Worm (Caenorhabditis elegans) whole organism, mixed stage, embryonic: ENCODE results near the gene srx-2.

Source experiments
- M03D4.4 ChIP-seq: sonication (generic microtip); optimal IDR thresholded peaks from 2 replicates; lab custom pipeline; 2017; ENCODE audit warnings: mild to moderate bottlenecking, missing genetic modification characterization, missing compliant biosample characterization
- bed-3 ChIP-seq: fragments of 200-800 bp; sonication (Bioruptor generic); optimal IDR thresholded peaks from 3 replicates; lab custom pipeline; 2018; ENCODE audit warnings: mild to moderate bottlenecking, missing genetic modification characterization, moderate library complexity, missing compliant biosample characterization
- blmp-1 ChIP-seq: fragments of 150-350 bp; optimal IDR thresholded peaks from 2 replicates; lab custom pipeline; 2014; ENCODE audit warnings: missing biosample characterization, missing genetic modification characterization
- ceh-39 ChIP-seq: fragments of 150-350 bp; optimal IDR thresholded peaks from 2 replicates; lab custom pipeline; 2014; ENCODE audit warnings: missing biosample characterization, missing genetic modification characterization
- ceh-43 ChIP-seq: fragments of 200-800 bp; sonication (Bioruptor generic); optimal IDR thresholded peaks from 2 replicates; lab custom pipeline; 2018; ENCODE audit warnings: mild to moderate bottlenecking, missing genetic modification characterization, moderate library complexity, missing compliant biosample characterization
- ceh-83 ChIP-seq: fragments of 200-800 bp; sonication (Bioruptor generic); optimal IDR thresholded peaks from 2 replicates; lab custom pipeline; 2018; ENCODE audit warnings: mild to moderate bottlenecking, missing genetic modification characterization, missing compliant biosample characterization
- cnd-1 ChIP-seq: fragments of 200-800 bp; sonication (Bioruptor generic); optimal IDR thresholded peaks from 2 replicates; lab custom pipeline; 2018; ENCODE audit warnings: mild to moderate bottlenecking, missing genetic modification characterization, missing compliant biosample characterization
- elt-1 ChIP-seq: sonication (generic microtip); optimal IDR thresholded peaks from 2 replicates; lab custom pipeline; 2017; ENCODE audit warnings: missing genetic modification characterization, mild to moderate bottlenecking, missing compliant biosample characterization, antibody characterized with exemption, moderate library complexity, borderline replicate concordance; ENCODE audit not compliant: insufficient read depth
- elt-3 ChIP-seq: fragments of 150-350 bp; optimal IDR thresholded peaks from 2 replicates; lab custom pipeline; 2014; ENCODE audit warnings: missing biosample characterization, missing genetic modification characterization
- flh-1 ChIP-seq: fragments of 200-800 bp; sonication (Bioruptor generic); optimal IDR thresholded peaks from 2 replicates; lab custom pipeline; 2018; ENCODE audit warnings: mild to moderate bottlenecking, missing genetic modification characterization, moderate library complexity, missing compliant biosample characterization
- ham-2 ChIP-seq: fragments of 200-800 bp; sonication (Bioruptor generic); optimal IDR thresholded peaks from 2 replicates; lab custom pipeline; 2018; ENCODE audit warnings: mild to moderate bottlenecking, missing genetic modification characterization, missing compliant biosample characterization
- hlh-1 ChIP-seq: fragments of 150-350 bp; optimal IDR thresholded peaks from 2 replicates; lab custom pipeline; 2014; ENCODE audit warnings: missing biosample characterization, missing genetic modification reagents, missing genetic modification characterization
- lin-13 ChIP-seq: fragments of 150-350 bp; optimal IDR thresholded peaks from 2 replicates; lab custom pipeline; 2014; ENCODE audit warnings: missing biosample characterization, missing genetic modification characterization
- lin-32 ChIP-seq: fragments of 200-800 bp; sonication (Bioruptor generic); optimal IDR thresholded peaks from 2 replicates; lab custom pipeline; 2018; ENCODE audit warnings: mild to moderate bottlenecking, missing genetic modification characterization, missing compliant biosample characterization
- lsy-2 ChIP-seq: fragments of 150-350 bp; optimal IDR thresholded peaks from 2 replicates; lab custom pipeline; 2014; ENCODE audit warnings: missing biosample characterization, missing genetic modification characterization
- mab-5 ChIP-seq: fragments of 150-350 bp; optimal IDR thresholded peaks from 2 replicates; lab custom pipeline; 2014; ENCODE audit warnings: missing biosample characterization, missing genetic modification characterization
- mls-2 ChIP-seq: sonication (generic microtip); optimal IDR thresholded peaks from 2 replicates; lab custom pipeline; 2016; ENCODE audit warnings: mild to moderate bottlenecking, missing genetic modification characterization, moderate library complexity, missing compliant biosample characterization
- nhr-12 ChIP-seq: fragments of 150-350 bp; optimal IDR thresholded peaks from 2 replicates; lab custom pipeline; 2014; ENCODE audit warnings: missing biosample characterization, missing genetic modification characterization
- nhr-76 ChIP-seq: sonication (generic microtip); optimal IDR thresholded peaks from 2 replicates; lab custom pipeline; 2017; ENCODE audit warnings: missing biosample characterization, missing genetic modification characterization
- pha-4 ChIP-seq: fragments of 150-350 bp; optimal IDR thresholded peaks from 2 replicates; lab custom pipeline; 2018; ENCODE audit warnings: missing biosample characterization, missing genetic modification reagents, missing genetic modification characterization
- sptf-1 ChIP-seq: sonication (generic microtip); optimal IDR thresholded peaks from 2 replicates; lab custom pipeline; 2017; ENCODE audit warnings: mild to moderate bottlenecking, missing genetic modification characterization, moderate library complexity, missing compliant biosample characterization
- unc-39 ChIP-seq: fragments of 150-350 bp; optimal IDR thresholded peaks from 2 replicates; lab custom pipeline; 2014; ENCODE audit warnings: missing biosample characterization, missing genetic modification characterization
- unc-62 ChIP-seq: fragments of 150-350 bp; optimal IDR thresholded peaks from 2 replicates; lab custom pipeline; 2014; ENCODE audit warnings: missing biosample characterization, missing genetic modification reagents, missing genetic modification characterization
- zip-8 ChIP-seq: fragments of 150-350 bp; optimal IDR thresholded peaks from 2 replicates; lab custom pipeline; 2014; ENCODE audit warnings: missing biosample characterization, missing genetic modification characterization
- ztf-11 ChIP-seq: fragments of 150-350 bp; optimal IDR thresholded peaks from 2 replicates; lab custom pipeline; 2014; ENCODE audit warnings: missing biosample characterization, missing genetic modification characterization

srx-2 gene

DNA sequence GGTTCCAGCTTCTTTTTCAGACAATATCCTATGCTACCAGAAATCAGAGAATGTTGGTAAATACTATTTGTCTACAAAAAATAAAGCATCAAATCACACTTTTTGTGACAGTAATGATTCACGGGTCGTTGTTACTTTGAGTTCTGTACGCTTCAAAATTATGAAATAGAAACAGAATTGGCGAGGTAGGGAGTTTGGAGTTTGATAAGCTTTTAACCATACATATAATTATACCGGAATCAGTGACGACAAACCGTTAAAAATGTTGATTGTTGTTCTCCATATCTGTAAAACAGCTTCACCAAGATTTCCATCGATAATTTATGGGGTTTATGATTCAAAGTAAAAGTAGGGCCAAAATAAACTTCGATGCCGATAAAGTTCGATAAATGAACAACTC, 31.4 kb upstream of the srx-2 start:
- no peak for TF ChIP-seq nhr-12 (tag; lab: Kevin White, UChicago)
- TF ChIP-seq unc-62 = no peak
- TF ChIP-seq hlh-1 = no peak
- no peak for TF ChIP-seq mls-2 (tag; lab: Kevin White, UChicago)
- TF ChIP-seq blmp-1 = no peak
- TF ChIP-seq ham-2 (GFP tag; lab: Kevin White, UChicago) = no peak
- TF ChIP-seq elt-3 (tag; lab: Kevin White, UChicago) = no peak
- TF ChIP-seq ceh-83 (GFP tag; lab: Kevin White, UChicago) = no peak

DNA sequence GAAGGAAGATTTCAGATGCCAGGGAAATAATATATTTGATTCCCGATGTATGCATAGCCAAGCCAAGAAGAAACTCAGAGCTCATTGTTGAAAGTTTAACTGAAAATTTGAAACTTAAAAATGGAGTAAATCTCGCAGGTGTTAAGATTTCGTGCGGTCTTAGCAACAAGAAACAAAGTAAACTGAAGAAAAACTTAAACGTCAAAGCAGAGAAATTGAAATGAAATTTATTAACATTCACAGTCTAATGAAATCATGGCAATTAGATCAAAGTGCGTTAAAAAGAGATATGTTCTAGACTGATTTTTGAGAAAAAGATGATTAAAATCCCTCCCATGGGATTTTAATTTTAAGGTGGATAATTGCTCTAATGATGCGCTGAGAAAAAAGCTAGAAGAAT, 28.4 kb upstream of the srx-2 start, which contains the start of gene str-84:
Gene str-84, minus strand, starts transcription at position 101 of the 400 bp plus-strand sequence.
- TF ChIP-seq elt-3 (tag; lab: Kevin White, UChicago) (no peak), hlh-1 (no peak), lin-32 (GFP tag; lab: Kevin White, UChicago) (no peak), lsy-2 (no peak), ztf-11 (tag; lab: Kevin White, UChicago) (no peak), sptf-1 (tag; lab: Kevin White, UChicago) (no peak), lin-13 (tag; lab: Kevin White, UChicago) (no peak), unc-39 (tag; lab: Kevin White, UChicago) (no peak)

DNA sequence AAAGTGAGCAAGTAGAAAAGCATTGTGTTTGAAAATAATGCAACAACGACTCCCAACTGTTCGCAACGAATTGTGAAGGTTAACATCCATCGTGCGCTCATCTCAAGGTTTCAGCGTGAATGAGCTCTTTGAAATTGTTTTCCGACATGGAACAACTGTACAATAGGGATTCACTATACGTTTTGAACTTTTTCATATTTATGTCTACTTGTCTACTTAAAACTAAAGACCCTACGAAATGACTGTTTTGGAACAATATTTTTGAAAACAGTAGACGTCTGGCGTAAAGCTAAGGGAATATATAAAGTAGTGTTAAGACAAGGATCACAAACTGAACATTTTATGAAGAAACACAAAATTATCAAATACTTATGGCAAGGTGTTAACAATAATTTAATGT, 25.7 kb upstream of the srx-2 start, which contains the start of gene str-86:
Gene str-86, minus strand, starts transcription at position 101 of the 400 bp plus-strand sequence.
- no peak for TF ChIP-seq pha-4 (tag; lab: Kevin White, UChicago)

DNA sequence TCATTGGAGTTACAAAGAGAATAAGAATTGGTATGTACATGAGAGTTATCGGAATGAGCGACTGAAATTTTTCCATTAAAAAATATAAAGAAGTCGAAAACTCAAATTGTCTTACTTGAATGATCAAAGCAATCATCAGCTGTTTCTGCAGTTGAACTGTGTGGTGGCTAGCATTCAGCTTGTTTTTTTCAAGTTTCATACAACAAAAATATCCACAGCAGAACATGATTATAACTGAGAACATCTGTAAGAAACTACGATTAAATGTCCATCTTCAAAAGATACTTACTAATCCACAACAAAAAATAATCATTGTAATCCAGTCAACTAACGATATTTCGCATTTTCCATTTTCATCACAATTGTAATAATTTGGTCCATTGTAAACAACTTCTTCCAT, 24.5 kb upstream of the srx-2 start:
- TF ChIP-seq lin-13 (tag; lab: Kevin White, UChicago) (no peak), mab-5 (tag; lab: Kevin White, UChicago) (no peak), zip-8 (tag; lab: Kevin White, UChicago) (no peak), bed-3 (no peak), elt-3 (tag; lab: Kevin White, UChicago) (no peak), ceh-83 (GFP tag; lab: Kevin White, UChicago) (no peak), nhr-12 (tag; lab: Kevin White, UChicago) (no peak)

DNA sequence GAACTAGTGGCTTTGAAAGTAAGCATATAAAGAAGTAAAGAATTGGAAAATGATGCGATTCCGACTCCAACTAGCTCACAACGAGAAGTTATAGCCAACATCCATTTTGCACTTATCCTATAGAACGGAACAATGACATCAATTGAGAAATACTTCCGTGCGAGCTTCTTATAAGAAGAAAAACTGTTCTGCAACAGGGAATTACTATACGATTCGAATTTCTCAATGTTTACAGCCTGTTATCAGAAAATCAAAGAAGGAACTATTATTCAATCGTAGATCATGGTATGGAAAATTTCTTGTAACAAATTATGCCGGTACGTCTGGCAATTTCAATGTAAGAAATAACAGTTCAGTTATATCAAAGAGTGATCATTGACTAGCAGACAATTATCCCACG, 23.5 kb upstream of the srx-2 start, which contains the start of gene str-85:
Gene str-85, minus strand, starts transcription at position 101 of the 400 bp plus-strand sequence.
- TF ChIP-seq sptf-1 (tag; lab: Kevin White, UChicago) (no peak), blmp-1 (no peak), M03D4.4 (tag; lab: Kevin White, UChicago) (no peak), ceh-43 (GFP tag; lab: Kevin White, UChicago) (no peak), nhr-76 (no peak), unc-62 (no peak), lin-13 (tag; lab: Kevin White, UChicago) (no peak), ceh-39 (tag; lab: Kevin White, UChicago) (no peak)

DNA sequence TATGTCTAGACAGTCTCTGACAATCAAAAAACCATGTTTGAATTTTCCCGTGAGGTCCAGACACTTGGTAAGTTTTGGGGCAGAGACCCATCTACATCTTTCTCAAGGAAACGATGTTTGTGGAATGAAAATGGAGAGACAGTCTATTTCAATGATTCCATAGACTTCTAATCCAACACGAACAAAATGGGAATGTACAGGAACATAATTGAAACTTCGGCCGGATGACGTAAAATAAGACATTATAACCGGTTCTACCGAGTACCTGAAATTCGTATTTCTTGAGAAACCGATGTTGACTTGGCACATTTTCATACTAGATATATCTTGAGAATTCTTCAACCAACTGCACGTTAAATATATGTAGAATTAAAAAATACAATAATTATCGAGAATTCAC, 21.2 kb upstream of the srx-2 start, which contains the start of gene str-87:
Gene str-87, minus strand, starts transcription at position 101 of the 400 bp plus-strand sequence.
- no peak for TF ChIP-seq mls-2 (tag; lab: Kevin White, UChicago)
- no peak for TF ChIP-seq zip-8 (tag; lab: Kevin White, UChicago)
- no peak for TF ChIP-seq elt-1 (tag; lab: Kevin White, UChicago)

DNA sequence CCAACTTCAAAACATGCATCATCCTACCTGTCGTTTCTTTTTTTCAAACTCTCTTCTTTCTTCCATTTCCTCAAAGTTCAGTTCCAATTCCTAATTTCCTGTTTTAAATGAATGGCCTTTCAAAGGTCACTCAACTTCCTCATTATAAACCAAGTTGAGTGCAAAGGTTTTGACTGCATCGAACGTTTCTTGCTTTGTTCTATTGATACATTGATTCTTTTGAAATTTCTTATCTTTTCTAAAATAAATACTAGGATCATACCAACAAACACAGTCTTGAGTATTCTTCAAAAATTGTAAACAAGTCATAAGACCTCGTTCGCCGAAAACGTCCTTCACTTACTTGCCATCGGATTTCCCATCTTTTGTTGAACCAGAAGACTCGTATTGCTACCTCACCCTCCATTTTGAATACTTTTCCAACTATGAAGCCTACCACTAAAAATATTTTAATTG, 19.1 kb upstream of the srx-2 start, which contains the start of gene F59E11.7:
Gene F59E11.7, plus strand, starts transcription at position 51 of the 456 bp plus-strand sequence.
- TF ChIP-seq mls-2 (tag; lab: Kevin White, UChicago) = no peak
- TF ChIP-seq ceh-39 (tag; lab: Kevin White, UChicago) = no peak
- no peak for TF ChIP-seq ham-2 (GFP tag; lab: Kevin White, UChicago)
- TF ChIP-seq unc-39 (tag; lab: Kevin White, UChicago) = no peak
- TF ChIP-seq sptf-1 (tag; lab: Kevin White, UChicago) = no peak
- TF ChIP-seq blmp-1 = no peak
- TF ChIP-seq nhr-12 (tag; lab: Kevin White, UChicago) = no peak
- no peak for TF ChIP-seq flh-1 (GFP tag; lab: Kevin White, UChicago)
- TF ChIP-seq lsy-2 = no peak
- TF ChIP-seq elt-1 (tag; lab: Kevin White, UChicago) = no peak
- TF ChIP-seq ceh-43 (GFP tag; lab: Kevin White, UChicago) = no peak
- no peak for TF ChIP-seq ztf-11 (tag; lab: Kevin White, UChicago)
- no peak for TF ChIP-seq cnd-1 (tag; lab: Kevin White, UChicago)
